Worm (Caenorhabditis elegans): ENCODE data around the gene K08F11.1.

Gene K08F11.1

DNA sequence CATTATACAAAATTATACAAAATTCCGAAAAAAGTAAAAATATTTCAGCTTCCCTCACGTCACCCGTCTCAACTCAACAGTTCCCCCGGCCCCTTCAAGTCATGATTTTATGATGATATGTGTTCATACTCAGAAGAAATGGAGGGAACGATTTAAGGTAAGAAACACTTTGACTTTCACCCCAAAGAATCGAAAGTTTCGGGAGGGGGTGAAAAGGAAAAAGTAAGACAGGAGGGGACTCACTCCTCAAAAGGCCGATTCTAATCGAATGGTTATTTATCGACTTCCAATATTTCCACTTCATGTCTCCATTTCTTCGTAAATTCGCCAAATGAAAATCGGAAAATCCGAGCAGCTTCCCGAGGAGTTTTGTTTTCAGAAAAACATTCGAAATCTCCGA is 36.4 kb upstream of the K08F11.1 start, which contains the start of gene bus-4:
TSS of gene bus-4 (plus strand) at position 49 of the 400 bp plus-strand sequence.
- TF ChIP-seq dmd-4 (tag; optimal IDR thresholded peaks at IDR 0.05) (no peak), blmp-1 (tag; optimal IDR thresholded peaks at IDR 0.05; ENCODE audit: insufficient read depth) (peak; percentile 61), nhr-6 (tag; optimal IDR thresholded peaks at IDR 0.05) (no peak), elt-1 (tag; optimal IDR thresholded peaks at IDR 0.05) (no peak)

DNA sequence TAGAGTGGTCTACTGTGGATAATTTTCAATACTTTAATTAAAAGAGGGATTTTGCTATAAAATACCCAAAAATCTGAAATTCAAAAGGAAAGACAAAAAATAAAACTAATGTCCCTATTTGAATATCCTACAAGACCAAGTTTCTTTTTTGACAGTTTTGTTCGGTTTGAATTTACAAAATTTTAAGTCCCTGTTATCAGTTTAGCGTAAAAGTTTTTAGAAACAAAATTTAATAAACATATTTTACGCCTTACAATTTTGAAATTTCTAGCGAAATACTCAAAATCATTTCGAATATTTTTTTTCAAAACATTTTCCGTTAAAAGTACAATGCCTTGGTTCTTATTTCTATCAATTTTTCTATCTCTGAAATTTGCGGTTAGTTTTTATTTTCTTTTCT is 32.2 kb upstream of the K08F11.1 start, which contains the start of gene spe-51:
TSS of gene spe-51 (plus strand) at position 301 of the 400 bp plus-strand sequence.
- TF ChIP-seq aly-2 (tag; optimal IDR thresholded peaks at IDR 0.05), result no peak
- TF ChIP-seq crh-2 (tag; optimal IDR thresholded peaks at IDR 0.05), result no peak
- TF ChIP-seq zag-1 (tag; optimal IDR thresholded peaks at IDR 0.05), result no peak
- TF ChIP-seq unc-55 (GFP tag; optimal IDR thresholded peaks at IDR 0.05), result no peak
- TF ChIP-seq nhr-21 (tag; optimal IDR thresholded peaks at IDR 0.05), result no peak
- TF ChIP-seq nhr-23 (tag; optimal IDR thresholded peaks at IDR 0.05), result no peak
- TF ChIP-seq fos-1 (tag; optimal IDR thresholded peaks at IDR 0.05), result no peak
- no peak for TF ChIP-seq blmp-1 (tag; optimal IDR thresholded peaks at IDR 0.05; ENCODE audit: insufficient read depth)
- TF ChIP-seq elt-1 (tag; optimal IDR thresholded peaks at IDR 0.05), result no peak
- TF ChIP-seq elt-3 (tag; optimal IDR thresholded peaks at IDR 0.05), result no peak
- no peak for TF ChIP-seq sem-4 (tag; optimal IDR thresholded peaks at IDR 0.05)
- no peak for TF ChIP-seq peb-1 (tag; optimal IDR thresholded peaks at IDR 0.05)
- no peak for TF ChIP-seq nhr-77 (tag; optimal IDR thresholded peaks at IDR 0.05)
- no peak for TF ChIP-seq lin-39 (tag; optimal IDR thresholded peaks at IDR 0.05)

DNA sequence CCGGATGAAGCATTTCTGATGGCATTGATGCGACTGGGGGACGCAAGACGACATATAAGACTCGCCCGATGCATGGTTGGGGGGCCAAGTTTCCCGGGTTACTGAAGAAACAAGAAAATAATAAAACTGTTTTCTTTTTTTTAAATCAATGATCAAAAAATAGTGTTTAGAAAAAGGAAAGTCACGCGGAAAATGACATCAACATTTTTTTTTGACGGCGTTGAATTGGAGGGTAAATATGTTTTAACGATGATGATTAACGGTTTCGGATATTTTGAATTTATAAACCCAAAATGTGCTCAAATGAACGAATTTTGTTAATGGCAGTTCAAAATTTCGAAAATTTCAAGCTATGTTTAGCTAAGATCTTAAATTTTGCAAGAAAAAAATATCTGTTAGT is 20.8 kb upstream of the K08F11.1 start, which contains the start of gene ogdh-1:
TSS of gene ogdh-1 (minus strand) at position 101 of the 400 bp plus-strand sequence.
- TF ChIP-seq sem-4 (tag; optimal IDR thresholded peaks at IDR 0.05), result no peak
- no peak for TF ChIP-seq nhr-12 (tag; optimal IDR thresholded peaks at IDR 0.05)
- TF ChIP-seq peb-1 (tag; optimal IDR thresholded peaks at IDR 0.05), result no peak
- TF ChIP-seq ama-1 (optimal IDR thresholded peaks at IDR 0.05), result no peak
- TF ChIP-seq elt-1 (tag; optimal IDR thresholded peaks at IDR 0.05), result no peak
- no peak for TF ChIP-seq Y55F3AM.14 (GFP tag; optimal IDR thresholded peaks at IDR 0.05)
- no peak for TF ChIP-seq ZK546.5 (tag; optimal IDR thresholded peaks at IDR 0.05)
- no peak for TF ChIP-seq unc-39 (tag; optimal IDR thresholded peaks at IDR 0.05)
- no peak for TF ChIP-seq ztf-1 (GFP tag; conservative IDR thresholded peaks at IDR 0.05)

DNA sequence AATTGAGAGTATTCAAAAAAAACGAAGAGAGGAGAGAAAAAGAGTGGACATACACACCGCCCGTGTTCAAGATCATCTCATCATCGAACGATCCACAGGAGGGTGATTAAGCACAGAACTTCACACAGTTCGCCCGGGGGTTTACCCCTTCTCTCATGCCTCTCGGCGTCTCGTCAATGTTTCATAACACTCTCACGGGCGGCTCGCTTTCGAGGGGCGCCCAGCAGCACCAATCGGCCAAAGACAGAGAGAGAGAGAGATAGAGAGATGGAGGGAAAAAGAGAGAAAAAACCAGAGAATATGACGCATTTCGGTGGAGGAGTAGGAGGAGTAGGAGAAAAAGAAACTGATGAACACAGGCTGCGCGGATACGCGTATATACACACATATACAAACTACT is 19.5 kb upstream of the K08F11.1 start:
- TF ChIP-seq Y55F3AM.14 (GFP tag; optimal IDR thresholded peaks at IDR 0.05) (peak; percentile 10), nhr-6 (tag; optimal IDR thresholded peaks at IDR 0.05) (no peak), nhr-25 (tag; optimal IDR thresholded peaks at IDR 0.05) (peak; percentile 24), ceh-82 (tag; optimal IDR thresholded peaks at IDR 0.05) (no peak), snpc-4 (tag; optimal IDR thresholded peaks at IDR 0.05) (no peak), aly-2 (tag; optimal IDR thresholded peaks at IDR 0.05) (no peak), nhr-23 (tag; optimal IDR thresholded peaks at IDR 0.05) (no peak), ceh-16 (tag; optimal IDR thresholded peaks at IDR 0.05) (no peak), ztf-1 (GFP tag; conservative IDR thresholded peaks at IDR 0.05) (no peak), R02D3.7 (tag; optimal IDR thresholded peaks at IDR 0.05) (no peak), nhr-237 (tag; optimal IDR thresholded peaks at IDR 0.05) (no peak), ztf-4 (tag; optimal IDR thresholded peaks at IDR 0.05) (peak; percentile 15), mab-5 (tag; optimal IDR thresholded peaks at IDR 0.05) (no peak), fos-1 (tag; optimal IDR thresholded peaks at IDR 0.05) (peak; percentile 91), unc-62 (GFP tag; optimal IDR thresholded peaks at IDR 0.05) (no peak), sma-3 (GFP tag; optimal IDR thresholded peaks at IDR 0.05) (peak; percentile 74), skn-1 (tag; optimal IDR thresholded peaks at IDR 0.05) (no peak), unc-39 (tag; optimal IDR thresholded peaks at IDR 0.05) (no peak), nhr-77 (tag; optimal IDR thresholded peaks at IDR 0.05) (no peak), lin-13 (GFP tag; optimal IDR thresholded peaks at IDR 0.05) (peak; percentile 39), nhr-10 (tag; optimal IDR thresholded peaks at IDR 0.05) (no peak), blmp-1 (tag; optimal IDR thresholded peaks at IDR 0.05; ENCODE audit: insufficient read depth) (no peak), nhr-12 (tag; optimal IDR thresholded peaks at IDR 0.05) (no peak), lin-11 (tag; optimal IDR thresholded peaks at IDR 0.05) (peak; percentile 8), elt-3 (tag; optimal IDR thresholded peaks at IDR 0.05) (no peak), lin-39 (tag; optimal IDR thresholded peaks at IDR 0.05) (no peak), dmd-4 (tag; optimal IDR thresholded peaks at IDR 0.05) (no peak), ZK546.5 (tag; optimal IDR thresholded peaks at IDR 0.05) (no peak), mdl-1 (tag; optimal IDR thresholded peaks at IDR 0.05) (no peak), gmeb-1 (tag; optimal IDR thresholded peaks at IDR 0.05) (no peak), sma-9 (GFP tag; optimal IDR thresholded peaks at IDR 0.05) (peak; percentile 68), sma-9 (tag; optimal IDR thresholded peaks at IDR 0.05) (no peak), nhr-11 (tag; optimal IDR thresholded peaks at IDR 0.05) (no peak), zag-1 (tag; optimal IDR thresholded peaks at IDR 0.05) (peak; percentile 40), nhr-129 (tag; optimal IDR thresholded peaks at IDR 0.05) (peak; percentile 76), nhr-21 (tag; optimal IDR thresholded peaks at IDR 0.05) (peak; percentile 0), ztf-11 (tag; optimal IDR thresholded peaks at IDR 0.05) (no peak), mbf-1 (tag; optimal IDR thresholded peaks at IDR 0.05) (no peak), ama-1 (optimal IDR thresholded peaks at IDR 0.05) (no peak), peb-1 (tag; optimal IDR thresholded peaks at IDR 0.05) (no peak), lsy-2 (tag; optimal IDR thresholded peaks at IDR 0.05) (peak; percentile 40 to 68), C34F6.9 (tag; optimal IDR thresholded peaks at IDR 0.05) (peak; percentile 60)
